Fruit fly (Drosophila melanogaster): ENCODE measurements around the gene CG7945.

The CG7945 gene

DNA sequence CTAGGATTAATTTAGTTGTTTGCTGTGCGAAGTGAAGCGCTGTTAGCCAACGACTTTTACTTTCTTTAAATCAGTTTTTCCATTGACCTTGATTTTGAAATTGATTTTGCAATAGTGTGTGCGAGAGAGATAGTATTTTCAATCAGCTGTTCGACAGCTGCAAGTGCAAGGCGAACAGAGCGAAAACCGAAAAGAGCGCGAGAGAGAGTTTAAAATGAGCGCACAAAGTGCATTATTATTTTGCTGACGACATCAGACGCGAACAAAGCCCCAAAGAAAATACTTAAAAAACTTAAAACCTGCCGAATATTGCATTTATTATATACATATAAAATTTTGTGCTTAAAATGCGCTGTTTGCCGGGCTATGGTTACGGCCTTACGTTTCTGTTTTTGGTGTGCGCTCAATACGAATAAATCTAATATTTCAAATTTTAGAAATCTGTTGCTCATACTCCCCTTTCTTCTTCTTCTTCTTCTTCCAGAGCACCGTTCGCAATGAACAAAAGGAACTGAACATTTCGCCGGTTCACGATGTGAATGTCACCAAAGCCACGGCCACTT is 12.2 kb downstream of the CG7945 start:
- no peak for TF ChIP-seq CG8478 (optimal IDR thresholded peaks at IDR 0.05)
- no peak for TF ChIP-seq pan (optimal IDR thresholded peaks at IDR 0.05)
- no peak for TF ChIP-seq usp (GFP tag; optimal IDR thresholded peaks at IDR 0.05)
- no peak for TF ChIP-seq psq (optimal IDR thresholded peaks at IDR 0.05)

DNA sequence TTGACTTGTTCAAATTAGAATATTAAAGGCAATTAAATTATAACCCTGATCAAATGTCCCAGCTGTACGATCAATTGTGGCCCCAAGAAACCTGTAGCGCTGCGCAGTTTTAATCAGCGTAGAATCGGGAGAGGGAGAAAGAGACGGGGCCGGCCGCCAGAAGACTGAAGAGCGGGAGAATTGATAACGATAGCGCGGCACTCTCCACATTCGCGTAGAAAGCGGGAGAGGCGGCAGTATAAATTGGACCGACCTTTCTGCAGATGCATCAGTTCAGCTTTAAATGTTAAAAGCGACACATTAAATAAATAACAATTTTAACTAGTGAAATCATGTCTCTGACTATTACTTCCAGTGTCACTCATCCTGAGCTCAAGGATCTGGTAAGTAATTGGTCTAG is 13.2 kb downstream of the CG7945 start, which contains the start of gene MsrA:
Gene MsrA (plus strand): TSS at position 266 of the 400 bp plus-strand sequence.
- TF ChIP-seq psq (optimal IDR thresholded peaks at IDR 0.05) (no peak), usp (GFP tag; optimal IDR thresholded peaks at IDR 0.05) (no peak), pan (optimal IDR thresholded peaks at IDR 0.05) (no peak), CG8478 (optimal IDR thresholded peaks at IDR 0.05) (no peak), Dll (optimal IDR thresholded peaks at IDR 0.05) (no peak), EcR (GFP tag; optimal IDR thresholded peaks at IDR 0.05) (no peak)

DNA sequence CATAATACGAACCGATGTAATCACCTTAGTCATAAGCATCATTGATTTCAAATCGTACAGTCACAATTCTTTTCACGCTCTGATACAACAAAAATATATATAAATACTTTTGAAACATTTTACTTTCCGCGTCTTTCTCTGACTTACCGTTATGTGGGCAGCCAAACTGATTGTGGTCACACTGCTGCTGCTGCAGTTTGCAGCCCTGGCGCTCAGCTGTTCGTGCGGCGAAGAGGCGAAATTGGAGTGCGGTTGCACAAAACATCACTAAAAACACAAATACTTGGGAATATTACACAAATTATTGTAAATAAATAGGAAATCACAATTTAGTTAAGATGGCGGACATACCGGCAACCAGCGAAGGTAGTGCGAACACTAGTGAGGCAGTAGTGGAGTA is 14.5 kb downstream of the CG7945 start, which contains the start of the genes gdl and gdl-ORF39:
Gene gdl (plus strand): TSS at position 48 of the 400 bp plus-strand sequence.
Gene gdl-ORF39 (plus strand): TSS at position 48 of the 400 bp plus-strand sequence.
- TF ChIP-seq Dll (optimal IDR thresholded peaks at IDR 0.05) (no peak), pan (optimal IDR thresholded peaks at IDR 0.05) (no peak), CG8478 (optimal IDR thresholded peaks at IDR 0.05) (no peak), usp (GFP tag; optimal IDR thresholded peaks at IDR 0.05) (no peak), psq (optimal IDR thresholded peaks at IDR 0.05) (no peak), EcR (GFP tag; optimal IDR thresholded peaks at IDR 0.05) (no peak)

DNA sequence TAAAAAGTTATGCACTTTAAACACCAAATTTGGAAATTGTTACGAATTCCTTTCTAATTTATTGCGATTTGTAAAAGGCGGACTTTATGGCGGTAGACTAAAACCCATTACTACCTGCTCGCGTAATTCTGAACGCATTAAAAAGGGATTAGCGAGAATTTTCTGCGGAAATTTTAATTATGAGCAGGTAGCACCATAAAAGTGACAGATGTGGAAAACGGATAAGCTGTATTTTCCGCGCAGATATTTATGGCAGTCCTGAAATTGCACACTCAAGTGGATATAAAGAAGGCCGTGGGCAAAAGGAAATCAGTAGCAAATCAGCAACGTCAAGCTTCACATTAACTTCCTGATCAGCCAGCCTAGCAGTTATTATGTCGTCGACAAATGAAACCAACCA is 15.2 kb downstream of the CG7945 start, which contains the start of gene Z600:
Gene Z600 (plus strand): TSS at position 312 of the 400 bp plus-strand sequence.
- TF ChIP-seq usp (GFP tag; optimal IDR thresholded peaks at IDR 0.05) (no peak), pan (optimal IDR thresholded peaks at IDR 0.05) (no peak), psq (optimal IDR thresholded peaks at IDR 0.05) (no peak), EcR (GFP tag; optimal IDR thresholded peaks at IDR 0.05) (no peak), CG8478 (optimal IDR thresholded peaks at IDR 0.05) (no peak), Dll (optimal IDR thresholded peaks at IDR 0.05) (no peak)

DNA sequence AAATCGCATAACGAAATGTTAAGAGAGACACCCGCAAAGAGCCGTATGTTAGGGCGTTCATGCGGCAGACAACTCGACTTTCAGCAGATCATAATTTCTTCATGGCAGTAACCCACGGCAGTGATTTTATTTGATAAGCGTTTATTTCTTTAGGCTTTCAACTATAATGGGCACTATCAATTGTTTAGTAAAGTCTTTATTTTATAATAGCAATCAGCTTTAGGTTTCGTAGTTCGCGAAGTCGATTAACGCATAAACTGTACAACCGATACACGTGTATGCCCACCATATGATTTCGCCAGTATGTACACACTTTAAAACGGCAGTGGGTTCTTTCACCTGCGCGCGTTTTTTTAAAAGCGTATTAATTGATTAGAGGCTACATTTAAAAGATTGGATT is 15.7 kb downstream of the CG7945 start, which contains the start of gene CG7841:
Gene CG7841 (minus strand): TSS at position 20 of the 400 bp plus-strand sequence.
- TF ChIP-seq psq (optimal IDR thresholded peaks at IDR 0.05) (no peak), EcR (GFP tag; optimal IDR thresholded peaks at IDR 0.05) (peak in 1 of 2 experiments; percentile 54)

DNA sequence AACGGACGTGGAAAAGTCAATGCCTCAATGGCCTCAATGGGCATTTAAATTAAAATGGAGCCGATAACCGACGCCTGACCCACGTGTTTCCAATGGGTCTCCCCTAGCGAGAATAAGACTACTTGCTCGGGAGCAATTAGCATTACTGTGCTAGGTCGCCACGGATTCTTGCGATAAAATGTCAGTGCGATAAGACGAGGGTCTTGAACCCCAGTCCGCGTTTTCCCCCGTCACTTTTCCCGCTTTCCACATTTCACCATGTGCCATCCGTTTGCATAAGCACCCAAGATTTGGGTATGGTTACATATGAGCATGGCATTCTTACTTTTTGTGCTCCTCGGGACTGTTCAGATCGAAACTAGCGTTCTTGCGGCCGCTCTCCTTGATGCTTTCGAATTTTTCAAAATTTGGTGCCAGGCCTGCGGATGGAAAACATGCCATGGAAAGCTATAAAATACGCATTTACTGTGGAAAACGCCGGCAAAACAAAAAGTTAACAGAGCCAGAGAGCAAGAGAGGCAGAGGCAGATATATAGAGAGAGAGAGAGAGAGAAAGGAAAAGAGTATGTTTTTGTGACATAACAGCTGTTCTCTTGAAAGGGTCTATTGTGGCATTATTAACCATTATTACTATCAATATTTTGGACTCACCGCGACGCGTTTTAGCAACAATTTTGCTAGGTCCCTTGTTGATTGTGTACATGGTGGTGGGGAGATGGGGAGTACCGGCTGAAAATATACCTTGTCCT is 16.6 kb downstream of the CG7945 start:
- TF ChIP-seq CG8478 (optimal IDR thresholded peaks at IDR 0.05), result no peak
- peak in 1 of 2 experiments; percentile 3 for TF ChIP-seq EcR (GFP tag; optimal IDR thresholded peaks at IDR 0.05)

DNA sequence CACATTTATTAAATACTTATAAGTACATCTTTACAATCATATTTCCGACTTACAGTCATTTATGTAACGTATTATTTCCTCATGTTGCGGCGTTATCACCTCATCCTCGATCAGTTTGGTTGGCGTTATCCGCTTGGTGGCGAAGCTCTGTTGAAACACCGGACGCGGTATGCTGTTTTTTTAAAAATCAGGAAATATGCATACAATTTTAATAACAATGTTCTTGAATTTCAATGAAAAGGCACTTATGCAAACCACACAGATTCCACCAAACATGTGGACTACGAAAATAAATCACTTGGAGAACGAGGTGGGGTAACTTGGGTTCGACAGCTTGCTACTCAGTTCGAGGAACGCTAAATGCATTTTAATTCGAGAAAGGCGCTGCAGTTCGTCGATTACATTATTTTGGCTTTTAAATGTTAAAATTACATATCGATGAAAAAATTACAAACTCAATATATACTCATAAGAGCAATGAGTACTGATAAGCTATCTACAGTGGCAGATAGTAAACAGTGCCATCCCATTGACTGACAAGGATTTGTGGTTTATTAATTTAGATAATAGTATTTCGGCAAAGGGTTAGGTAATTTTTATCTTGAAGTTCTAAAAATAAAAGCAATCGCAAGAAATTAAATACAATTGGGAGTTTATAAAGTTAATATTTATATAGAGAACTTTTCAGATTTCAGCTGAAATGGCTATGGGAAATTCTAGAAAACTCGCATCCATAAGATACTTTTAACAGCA is 17.6 kb downstream of the CG7945 start:
- TF ChIP-seq pan (optimal IDR thresholded peaks at IDR 0.05), result no peak
- TF ChIP-seq EcR (GFP tag; optimal IDR thresholded peaks at IDR 0.05), result no peak
- TF ChIP-seq psq (optimal IDR thresholded peaks at IDR 0.05), result no peak
- no peak for TF ChIP-seq CG8478 (optimal IDR thresholded peaks at IDR 0.05)
- no peak for TF ChIP-seq usp (GFP tag; optimal IDR thresholded peaks at IDR 0.05)
- no peak for TF ChIP-seq Dll (optimal IDR thresholded peaks at IDR 0.05)

DNA sequence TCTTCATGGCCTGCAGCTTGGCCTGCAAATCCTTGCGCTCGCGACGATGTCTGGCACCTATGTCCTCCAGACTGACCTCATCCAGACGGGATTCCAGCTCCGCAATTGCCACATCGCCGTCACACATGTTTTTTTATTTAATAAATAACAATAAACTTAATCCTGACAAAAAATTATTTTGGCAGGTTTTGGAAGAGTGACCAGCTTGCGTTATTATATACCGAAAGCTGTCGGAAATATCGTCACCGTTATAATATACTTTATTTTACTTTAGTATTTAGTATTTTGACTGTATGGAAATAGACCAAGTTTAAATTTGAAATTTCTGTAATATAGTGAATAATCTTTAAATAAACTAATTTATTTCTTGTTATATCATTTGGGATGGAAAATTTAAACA is 19.2 kb downstream of the CG7945 start, which contains the start of gene CG7857:
Gene CG7857 (minus strand): TSS at position 208 of the 400 bp plus-strand sequence.
- no peak for TF ChIP-seq usp (GFP tag; optimal IDR thresholded peaks at IDR 0.05)
- no peak for TF ChIP-seq pan (optimal IDR thresholded peaks at IDR 0.05)
- no peak for TF ChIP-seq psq (optimal IDR thresholded peaks at IDR 0.05)
- no peak for TF ChIP-seq EcR (GFP tag; optimal IDR thresholded peaks at IDR 0.05)
- no peak for TF ChIP-seq Dll (optimal IDR thresholded peaks at IDR 0.05)
- no peak for TF ChIP-seq CG8478 (optimal IDR thresholded peaks at IDR 0.05)

DNA sequence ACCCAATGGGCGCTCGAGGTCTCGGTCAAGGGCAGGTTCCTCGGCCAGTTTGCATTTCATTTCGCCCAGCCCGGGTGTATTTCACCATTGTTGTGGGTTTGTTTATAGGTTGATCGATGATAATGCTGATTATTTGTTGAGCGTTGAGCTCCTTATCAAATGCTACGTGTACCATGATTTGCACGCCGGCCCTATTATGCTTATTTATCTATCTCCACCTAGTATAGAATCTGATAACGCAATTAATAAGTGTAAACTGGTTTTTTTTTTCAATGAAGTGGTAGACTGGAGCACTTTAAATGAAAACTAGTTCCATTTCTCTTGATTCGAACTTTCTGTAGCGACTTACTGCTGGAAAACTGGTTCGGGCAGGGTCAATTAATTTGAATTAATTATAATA is 21.7 kb downstream of the CG7945 start:
- TF ChIP-seq CG8478 (optimal IDR thresholded peaks at IDR 0.05), result no peak
- no peak for TF ChIP-seq Dll (optimal IDR thresholded peaks at IDR 0.05)
- TF ChIP-seq psq (optimal IDR thresholded peaks at IDR 0.05), result no peak
- no peak for TF ChIP-seq pan (optimal IDR thresholded peaks at IDR 0.05)
- no peak for TF ChIP-seq EcR (GFP tag; optimal IDR thresholded peaks at IDR 0.05)

DNA sequence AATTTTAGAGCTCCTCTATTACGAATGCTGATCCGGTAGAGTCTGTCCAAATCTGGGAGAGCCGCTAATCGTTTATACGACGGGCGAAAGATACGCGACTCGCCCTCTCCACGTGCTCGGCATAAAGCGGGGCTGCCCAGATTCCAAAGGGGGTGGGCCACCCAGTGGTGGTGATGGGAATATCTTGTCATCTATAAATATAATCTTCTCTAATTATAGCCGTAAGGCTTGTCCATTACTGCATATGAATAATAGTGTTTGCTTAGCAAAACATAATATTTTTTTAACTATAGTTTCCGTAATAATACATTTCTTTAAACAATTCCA is 22.3 kb downstream of the CG7945 start:
- TF ChIP-seq EcR (GFP tag; optimal IDR thresholded peaks at IDR 0.05) (no peak), psq (optimal IDR thresholded peaks at IDR 0.05) (no peak), Dll (optimal IDR thresholded peaks at IDR 0.05) (no peak), pan (optimal IDR thresholded peaks at IDR 0.05) (no peak), usp (GFP tag; optimal IDR thresholded peaks at IDR 0.05) (no peak), CG8478 (optimal IDR thresholded peaks at IDR 0.05) (no peak)

DNA sequence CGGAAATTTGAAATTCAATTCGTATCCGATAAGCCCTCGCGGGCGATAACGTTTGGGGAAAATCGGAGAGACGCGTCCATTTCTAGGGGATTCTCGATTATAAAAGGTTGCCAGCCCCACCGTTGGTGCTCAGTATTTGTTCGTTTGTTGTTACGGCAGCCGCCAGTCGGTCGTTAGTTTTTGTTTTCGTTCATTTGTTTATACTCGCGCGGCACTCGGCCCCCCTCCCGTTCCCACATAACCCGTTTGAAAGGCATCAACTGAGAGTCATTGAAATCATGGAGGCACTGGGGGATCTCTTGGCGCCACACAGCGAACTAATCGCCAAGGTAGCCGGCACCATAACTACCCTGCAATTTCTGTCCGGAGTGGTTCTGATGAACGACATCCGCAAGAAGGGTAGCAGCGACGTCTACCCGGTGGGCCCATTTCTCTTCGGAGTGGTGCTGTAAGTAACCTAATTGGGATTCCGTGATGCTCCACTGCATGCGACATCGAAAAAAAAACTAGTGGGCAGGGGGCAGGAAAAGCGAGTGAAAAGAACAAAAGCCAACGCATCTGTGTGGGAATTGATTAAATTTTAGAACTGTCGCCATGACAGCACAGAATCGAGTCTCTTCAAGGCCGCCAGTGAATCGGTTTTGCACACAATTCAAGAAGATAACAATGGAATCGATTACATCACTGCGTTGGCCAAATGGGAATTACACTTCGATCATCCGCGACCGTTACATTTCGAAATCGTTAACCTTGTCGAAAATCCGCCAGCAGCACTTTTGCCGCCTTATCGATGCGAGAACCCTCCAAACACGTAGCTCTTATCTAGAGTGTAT is 22.9 kb downstream of the CG7945 start, which contains the start of gene CG7272:
Gene CG7272 (plus strand): TSS at position 126 of the 833 bp plus-strand sequence.
- TF ChIP-seq CG8478 (optimal IDR thresholded peaks at IDR 0.05) (no peak), EcR (GFP tag; optimal IDR thresholded peaks at IDR 0.05) (no peak), Dll (optimal IDR thresholded peaks at IDR 0.05) (no peak), psq (optimal IDR thresholded peaks at IDR 0.05) (no peak), usp (GFP tag; optimal IDR thresholded peaks at IDR 0.05) (no peak), pan (optimal IDR thresholded peaks at IDR 0.05) (no peak)

All from whole organism.